Worm (Caenorhabditis elegans) whole organism, L2 larva: ENCODE measurements around the gene vha-14.

Experiments used
- C34F6.9 ChIP-seq: fragments of 150-350 bp; optimal IDR thresholded peaks from 2 replicates; lab custom pipeline; 2014; ENCODE audit warnings: missing biosample characterization, missing genetic modification characterization
- F13H6.1 ChIP-seq: sonication (generic microtip); optimal IDR thresholded peaks from 2 replicates; lab custom pipeline; 2016; ENCODE audit warnings: missing genetic modification characterization, missing compliant biosample characterization
- R02D3.7 ChIP-seq: fragments of 150-350 bp; optimal IDR thresholded peaks from 2 replicates; lab custom pipeline; 2014; ENCODE audit warnings: missing biosample characterization, missing genetic modification characterization
- Y55F3AM.14 ChIP-seq: fragments of 200-800 bp; sonication (Bioruptor generic); optimal IDR thresholded peaks from 2 replicates; lab custom pipeline; 2018; ENCODE audit warnings: mild to moderate bottlenecking, missing genetic modification characterization, missing compliant biosample characterization
- ZK546.5 ChIP-seq: sonication (generic microtip); optimal IDR thresholded peaks from 2 replicates; lab custom pipeline; 2017; ENCODE audit warnings: missing biosample characterization, missing genetic modification characterization
- alr-1 ChIP-seq: fragments of 150-350 bp; optimal IDR thresholded peaks from 2 replicates; lab custom pipeline; 2014; ENCODE audit warnings: missing biosample characterization, missing genetic modification characterization
- aly-2 ChIP-seq: fragments of 150-350 bp; optimal IDR thresholded peaks from 2 replicates; lab custom pipeline; 2014; ENCODE audit warnings: missing biosample characterization, missing genetic modification characterization
- ama-1 ChIP-seq: fragments of 150-350 bp; optimal IDR thresholded peaks from 2 replicates; lab custom pipeline; 2018; ENCODE audit warnings: inconsistent platforms
- blmp-1 ChIP-seq: sonication (generic microtip); optimal IDR thresholded peaks from 2 replicates; lab custom pipeline; 2017; ENCODE audit warnings: missing genetic modification characterization, mild to moderate bottlenecking, missing compliant biosample characterization, antibody characterized with exemption, moderate library complexity; ENCODE audit not compliant: insufficient read depth
- ceh-16 ChIP-seq: fragments of 150-350 bp; optimal IDR thresholded peaks from 2 replicates; lab custom pipeline; 2014; ENCODE audit warnings: missing biosample characterization, missing genetic modification characterization
- ceh-82 ChIP-seq: fragments of 150-350 bp; optimal IDR thresholded peaks from 2 replicates; lab custom pipeline; 2014; ENCODE audit warnings: missing biosample characterization, missing genetic modification characterization
- crh-2 ChIP-seq: sonication (generic microtip); optimal IDR thresholded peaks from 2 replicates; lab custom pipeline; 2017; ENCODE audit warnings: missing biosample characterization, missing genetic modification characterization
- dmd-4 ChIP-seq: sonication (generic microtip); optimal IDR thresholded peaks from 2 replicates; lab custom pipeline; 2017; ENCODE audit warnings: missing biosample characterization, missing genetic modification characterization
- egl-27 ChIP-seq: sonication (generic microtip); optimal IDR thresholded peaks from 3 replicates; lab custom pipeline; 2017; ENCODE audit warnings: missing biosample characterization, missing genetic modification reagents, missing genetic modification characterization
- elt-1 ChIP-seq: fragments of 150-350 bp; optimal IDR thresholded peaks from 2 replicates; lab custom pipeline; 2014; ENCODE audit warnings: missing biosample characterization, missing genetic modification characterization
- elt-3 ChIP-seq: sonication (generic microtip); optimal IDR thresholded peaks from 2 replicates; lab custom pipeline; 2017; ENCODE audit warnings: missing biosample characterization, missing genetic modification characterization
- fos-1 ChIP-seq: fragments of 150-350 bp; optimal IDR thresholded peaks from 2 replicates; lab custom pipeline; 2014; ENCODE audit warnings: missing biosample characterization, missing genetic modification characterization
- gmeb-1 ChIP-seq: fragments of 150-350 bp; optimal IDR thresholded peaks from 2 replicates; lab custom pipeline; 2014; ENCODE audit warnings: missing biosample characterization, missing genetic modification characterization
- lin-11 ChIP-seq: fragments of 150-350 bp; sonication (generic microtip); optimal IDR thresholded peaks from 2 replicates; lab custom pipeline; 2014; ENCODE audit warnings: missing biosample characterization, missing genetic modification characterization, inconsistent platforms, mixed read lengths
- lin-13 ChIP-seq: fragments of 150-350 bp; optimal IDR thresholded peaks from 2 replicates; lab custom pipeline; 2014; ENCODE audit warnings: missing biosample characterization, missing genetic modification reagents, missing genetic modification characterization
- lin-39 ChIP-seq: fragments of 150-350 bp; optimal IDR thresholded peaks from 2 replicates; lab custom pipeline; 2014; ENCODE audit warnings: missing biosample characterization, missing genetic modification reagents, missing genetic modification characterization
- lsy-2 ChIP-seq, 2 experiments: fragments of 150-350 bp in 1 of 2; sonication (generic microtip) in 1 of 2; optimal IDR thresholded peaks; 2 replicates each; lab custom pipeline; 2014 to 2017; ENCODE audit warnings: missing biosample characterization in 2 of 2, missing genetic modification characterization in 2 of 2
- mab-5 ChIP-seq: fragments of 150-350 bp; optimal IDR thresholded peaks from 2 replicates; lab custom pipeline; 2014; ENCODE audit warnings: missing biosample characterization, missing genetic modification characterization
- mbf-1 ChIP-seq: sonication (generic microtip); optimal IDR thresholded peaks from 2 replicates; lab custom pipeline; 2017; ENCODE audit warnings: missing biosample characterization, missing genetic modification characterization
- mdl-1 ChIP-seq, 2 experiments: fragments of 150-350 bp in 1 of 2; sonication (generic microtip) in 1 of 2; optimal IDR thresholded peaks; 2 replicates each; lab custom pipeline; 2017; ENCODE audit warnings: missing biosample characterization in 2 of 2, missing genetic modification characterization in 2 of 2
- nhr-10 ChIP-seq: sonication (generic microtip); optimal IDR thresholded peaks from 2 replicates; lab custom pipeline; 2017; ENCODE audit warnings: missing biosample characterization, missing genetic modification characterization
- nhr-11 ChIP-seq: fragments of 150-350 bp; optimal IDR thresholded peaks from 2 replicates; lab custom pipeline; 2014; ENCODE audit warnings: missing biosample characterization, missing genetic modification characterization
- nhr-12 ChIP-seq: fragments of 150-350 bp; optimal IDR thresholded peaks from 2 replicates; lab custom pipeline; 2014; ENCODE audit warnings: missing biosample characterization, missing genetic modification characterization
- nhr-129 ChIP-seq: fragments of 150-350 bp; optimal IDR thresholded peaks from 2 replicates; lab custom pipeline; 2014; ENCODE audit warnings: missing biosample characterization, missing genetic modification characterization
- nhr-21 ChIP-seq: fragments of 150-350 bp; optimal IDR thresholded peaks from 2 replicates; lab custom pipeline; 2014; ENCODE audit warnings: missing biosample characterization, missing genetic modification characterization
- nhr-23 ChIP-seq: fragments of 150-350 bp; optimal IDR thresholded peaks from 2 replicates; lab custom pipeline; 2014; ENCODE audit warnings: missing biosample characterization, missing genetic modification reagents, missing genetic modification characterization
- nhr-237 ChIP-seq: fragments of 150-350 bp; optimal IDR thresholded peaks from 2 replicates; lab custom pipeline; 2014; ENCODE audit warnings: missing biosample characterization, missing genetic modification characterization
- nhr-25 ChIP-seq: fragments of 150-350 bp; sonication (generic microtip); optimal IDR thresholded peaks from 3 replicates; lab custom pipeline; 2014; ENCODE audit warnings: missing biosample characterization, missing genetic modification characterization
- nhr-6 ChIP-seq: fragments of 150-350 bp; optimal IDR thresholded peaks from 2 replicates; lab custom pipeline; 2014; ENCODE audit warnings: missing biosample characterization, missing genetic modification characterization
- nhr-77 ChIP-seq: fragments of 150-350 bp; optimal IDR thresholded peaks from 2 replicates; lab custom pipeline; 2014; ENCODE audit warnings: missing biosample characterization, missing genetic modification characterization
- peb-1 ChIP-seq: fragments of 150-350 bp; optimal IDR thresholded peaks from 2 replicates; lab custom pipeline; 2014; ENCODE audit warnings: missing biosample characterization, missing genetic modification characterization
- sem-4 ChIP-seq: fragments of 150-350 bp; optimal IDR thresholded peaks from 2 replicates; lab custom pipeline; 2014; ENCODE audit warnings: missing biosample characterization, missing genetic modification reagents, missing genetic modification characterization
- skn-1 ChIP-seq: sonication (generic microtip); optimal IDR thresholded peaks from 2 replicates; lab custom pipeline; 2017; ENCODE audit warnings: missing biosample characterization, missing genetic modification characterization
- sma-3 ChIP-seq: sonication (generic microtip); optimal IDR thresholded peaks from 2 replicates; lab custom pipeline; 2016; ENCODE audit warnings: missing genetic modification reagents, missing genetic modification characterization, missing compliant biosample characterization
- sma-9 ChIP-seq, 2 experiments: fragments of 150-350 bp in 1 of 2; sonication (generic microtip) in 1 of 2; optimal IDR thresholded peaks; 2 replicates each; lab custom pipeline; 2014 to 2016; ENCODE audit warnings: missing genetic modification characterization in 2 of 2, mild to moderate bottlenecking in 1 of 2, missing biosample characterization in 1 of 2, missing compliant biosample characterization in 1 of 2, missing genetic modification reagents in 1 of 2, moderate library complexity in 1 of 2
- snpc-4 ChIP-seq: fragments of 150-350 bp; optimal IDR thresholded peaks from 2 replicates; lab custom pipeline; 2014; ENCODE audit warnings: missing biosample characterization, missing genetic modification characterization
- unc-39 ChIP-seq: fragments of 150-350 bp; optimal IDR thresholded peaks from 2 replicates; lab custom pipeline; 2014; ENCODE audit warnings: missing biosample characterization, missing genetic modification characterization
- unc-55 ChIP-seq: fragments of 150-350 bp; sonication (generic microtip); optimal IDR thresholded peaks from 3 replicates; lab custom pipeline; 2014; ENCODE audit warnings: missing biosample characterization, missing genetic modification reagents, missing genetic modification characterization
- unc-62 ChIP-seq: fragments of 150-350 bp; optimal IDR thresholded peaks from 2 replicates; lab custom pipeline; 2014; ENCODE audit warnings: missing biosample characterization, missing genetic modification reagents, missing genetic modification characterization
- zag-1 ChIP-seq: fragments of 150-350 bp; optimal IDR thresholded peaks from 2 replicates; lab custom pipeline; 2014; ENCODE audit warnings: missing biosample characterization, missing genetic modification characterization
- ztf-1 ChIP-seq: fragments of 200-800 bp; sonication (Bioruptor generic); conservative IDR thresholded peaks from 2 replicates; pipeline ENCODE4 v1.3.6; 2022; ENCODE audit warnings: missing genetic modification characterization, missing compliant biosample characterization
- ztf-11 ChIP-seq: sonication (generic microtip); optimal IDR thresholded peaks from 2 replicates; lab custom pipeline; 2017; ENCODE audit warnings: missing biosample characterization, missing genetic modification characterization
- ztf-4 ChIP-seq: fragments of 150-350 bp; optimal IDR thresholded peaks from 2 replicates; lab custom pipeline; 2014; ENCODE audit warnings: missing biosample characterization, missing genetic modification characterization

vha-14 gene

ce11 chrIII:9521410-9522090 is 13.7 kb downstream of the vha-14 start, which contains the start of the genes clu-1 and prp-40:
Gene clu-1 (minus strand): TSS chrIII:9521460.
Gene prp-40 (plus strand): TSS chrIII:9522075.
- TF ChIP-seq F13H6.1 (tag; lab: Kevin White, UChicago) (peak; percentile 91), R02D3.7 (tag; lab: Kevin White, UChicago) (peak; percentile 15), egl-27 (no peak), lin-13 (GFP tag; lab: Kevin White, UChicago) (peak; percentile 90), ztf-11 (no peak), gmeb-1 (tag; lab: Kevin White, UChicago) (peak; percentile 89), nhr-23 (no peak), fos-1 (tag; lab: Kevin White, UChicago) (peak; percentile 73), alr-1 (tag; lab: Kevin White, UChicago) (no peak), unc-55 (GFP tag; lab: Kevin White, UChicago) (peak; percentile 94), dmd-4 (tag; lab: Kevin White, UChicago) (no peak), mbf-1 (no peak), Y55F3AM.14 (no peak), aly-2 (tag; lab: Kevin White, UChicago) (no peak), skn-1 (no peak), nhr-129 (tag; lab: Kevin White, UChicago) (peak; percentile 96), peb-1 (tag; lab: Kevin White, UChicago) (no peak), ama-1 (lab: Kevin White, UChicago) (peak; percentile 42), ceh-16 (tag; lab: Kevin White, UChicago) (peak; percentile 60), nhr-237 (no peak), nhr-21 (peak; percentile 84), nhr-77 (tag; lab: Kevin White, UChicago) (no peak), snpc-4 (tag; lab: Kevin White, UChicago) (peak; percentile 48), nhr-25 (tag; lab: Kevin White, UChicago) (peak; percentile 90), lin-39 (tag; lab: Kevin White, UChicago) (no peak), nhr-10 (tag; lab: Kevin White, UChicago) (peak; percentile 73), sma-3 (GFP tag; lab: Kevin White, UChicago) (peak; percentile 89), elt-3 (tag; lab: Kevin White, UChicago) (no peak), sma-9 (GFP tag; optimal IDR thresholded peaks at IDR 0.05; lab: Kevin White, UChicago) (peak; percentile 84), sma-9 (tag; optimal IDR thresholded peaks at IDR 0.05; lab: Kevin White, UChicago) (no peak), ztf-4 (tag; lab: Kevin White, UChicago) (peak; percentile 50), crh-2 (tag; lab: Kevin White, UChicago) (peak; percentile 86), nhr-11 (tag; lab: Kevin White, UChicago) (no peak), C34F6.9 (tag; lab: Kevin White, UChicago) (peak; percentile 98), ZK546.5 (tag; lab: Kevin White, UChicago) (peak; percentile 33), nhr-6 (peak; percentile 72), unc-39 (tag; lab: Kevin White, UChicago) (no peak), lsy-2 (tag; optimal IDR thresholded peaks at IDR 0.05; lab: Kevin White, UChicago) (peak; percentile 86 to 95), sem-4 (tag; lab: Kevin White, UChicago) (peak; percentile 67), ceh-82 (peak; percentile 12), nhr-12 (tag; lab: Kevin White, UChicago) (no peak), blmp-1 (tag; lab: Kevin White, UChicago) (peak; percentile 36), zag-1 (tag; lab: Kevin White, UChicago) (peak; percentile 81), ztf-1 (GFP tag; lab: Robert Waterston, UW) (no peak), elt-1 (tag; lab: Kevin White, UChicago) (no peak), unc-62 (GFP tag; lab: Kevin White, UChicago) (no peak), mdl-1 (tag; optimal IDR thresholded peaks at IDR 0.05; lab: Kevin White, UChicago) (peak in 1 of 2 experiments; percentile 46), lin-11 (tag; lab: Kevin White, UChicago) (peak; percentile 85), mab-5 (tag; lab: Kevin White, UChicago) (peak; percentile 89)
